Worm (Caenorhabditis elegans) whole organism, L3 larva: ENCODE data around the gene B0416.3.
A peak's percentile ranks its signal among the peaks of the same experiment; 100 is the strongest.

Source experiments
- R02D3.7 ChIP-seq: fragments of 150-350 bp; optimal IDR thresholded peaks from 2 replicates; lab custom pipeline; 2014; ENCODE audit warnings: missing biosample characterization, missing genetic modification characterization
- ZK546.5 ChIP-seq: sonication (generic microtip); optimal IDR thresholded peaks from 2 replicates; lab custom pipeline; 2017; ENCODE audit warnings: missing biosample characterization, missing genetic modification characterization
- ama-1 ChIP-seq: fragments of 150-350 bp; optimal IDR thresholded peaks from 2 replicates; lab custom pipeline; 2018
- ceh-16 ChIP-seq: sonication (generic microtip); optimal IDR thresholded peaks from 2 replicates; lab custom pipeline; 2017; ENCODE audit warnings: missing biosample characterization, missing genetic modification characterization
- ceh-28 ChIP-seq: fragments of 150-350 bp; optimal IDR thresholded peaks from 2 replicates; lab custom pipeline; 2014; ENCODE audit warnings: missing biosample characterization, missing genetic modification reagents, missing genetic modification characterization
- ceh-82 ChIP-seq: fragments of 150-350 bp; optimal IDR thresholded peaks from 2 replicates; lab custom pipeline; 2014; ENCODE audit warnings: missing biosample characterization, missing genetic modification characterization
- ceh-9 ChIP-seq: sonication (generic microtip); optimal IDR thresholded peaks from 2 replicates; lab custom pipeline; 2018; ENCODE audit warnings: missing biosample characterization, missing genetic modification characterization
- daf-12 ChIP-seq: fragments of 150-350 bp; optimal IDR thresholded peaks from 2 replicates; lab custom pipeline; 2014; ENCODE audit warnings: missing biosample characterization, missing genetic modification reagents, missing genetic modification characterization
- egl-27 ChIP-seq: sonication (generic microtip); optimal IDR thresholded peaks from 4 replicates; lab custom pipeline; 2017; ENCODE audit warnings: missing biosample characterization, missing genetic modification reagents, missing genetic modification characterization
- elt-1 ChIP-seq: fragments of 150-350 bp; optimal IDR thresholded peaks from 2 replicates; lab custom pipeline; 2014; ENCODE audit warnings: missing biosample characterization, missing genetic modification characterization
- elt-2 ChIP-seq: sonication (generic microtip); optimal IDR thresholded peaks from 2 replicates; lab custom pipeline; 2016; ENCODE audit warnings: missing genetic modification reagents, mild to moderate bottlenecking, missing genetic modification characterization, missing compliant biosample characterization
- eor-1 ChIP-seq, 2 experiments: fragments of 150-350 bp; optimal IDR thresholded peaks; 2 replicates each; lab custom pipeline; 2014 to 2018; ENCODE audit warnings: missing biosample characterization in 2 of 2, missing genetic modification characterization in 2 of 2
- jun-1 ChIP-seq: fragments of 150-350 bp; optimal IDR thresholded peaks from 2 replicates; lab custom pipeline; 2014; ENCODE audit warnings: missing biosample characterization, missing genetic modification reagents, missing genetic modification characterization
- lin-15B ChIP-seq: fragments of 150-350 bp; optimal IDR thresholded peaks from 2 replicates; lab custom pipeline; 2014; ENCODE audit warnings: missing biosample characterization, missing genetic modification characterization
- mdl-1 ChIP-seq: fragments of 150-350 bp; optimal IDR thresholded peaks from 2 replicates; lab custom pipeline; 2014; ENCODE audit warnings: missing biosample characterization, missing genetic modification characterization
- nfya-1 ChIP-seq: sonication (generic microtip); optimal IDR thresholded peaks from 2 replicates; lab custom pipeline; 2017; ENCODE audit warnings: missing genetic modification characterization, mild to moderate bottlenecking, missing compliant biosample characterization, antibody characterized with exemption, moderate library complexity; ENCODE audit not compliant: insufficient read depth
- nhr-11 ChIP-seq: fragments of 150-350 bp; optimal IDR thresholded peaks from 2 replicates; lab custom pipeline; 2014; ENCODE audit warnings: missing biosample characterization, missing genetic modification characterization
- nhr-12 ChIP-seq: fragments of 150-350 bp; optimal IDR thresholded peaks from 2 replicates; lab custom pipeline; 2014; ENCODE audit warnings: missing biosample characterization, missing genetic modification characterization
- nhr-23 ChIP-seq: fragments of 150-350 bp; optimal IDR thresholded peaks from 2 replicates; lab custom pipeline; 2014; ENCODE audit warnings: missing biosample characterization, missing genetic modification reagents, missing genetic modification characterization
- nhr-237 ChIP-seq: fragments of 150-350 bp; optimal IDR thresholded peaks from 2 replicates; lab custom pipeline; 2014; ENCODE audit warnings: missing biosample characterization, missing genetic modification characterization
- nhr-25 ChIP-seq: sonication (generic microtip); optimal IDR thresholded peaks from 2 replicates; lab custom pipeline; 2017; ENCODE audit warnings: missing biosample characterization, missing genetic modification characterization
- nhr-28 ChIP-seq: fragments of 150-350 bp; optimal IDR thresholded peaks from 2 replicates; lab custom pipeline; 2014; ENCODE audit warnings: missing biosample characterization, missing genetic modification characterization
- nhr-43 ChIP-seq: sonication (generic microtip); optimal IDR thresholded peaks from 2 replicates; lab custom pipeline; 2016; ENCODE audit warnings: mild to moderate bottlenecking, missing genetic modification characterization, missing compliant biosample characterization; ENCODE audit not compliant: poor library complexity, severe bottlenecking
- nhr-76 ChIP-seq: fragments of 150-350 bp; sonication (generic microtip); optimal IDR thresholded peaks from 5 replicates; lab custom pipeline; 2014; ENCODE audit warnings: missing biosample characterization, missing genetic modification characterization
- nhr-77 ChIP-seq: fragments of 150-350 bp; optimal IDR thresholded peaks from 2 replicates; lab custom pipeline; 2014; ENCODE audit warnings: missing biosample characterization, missing genetic modification characterization
- pha-4 ChIP-seq: fragments of 150-350 bp; optimal IDR thresholded peaks from 2 replicates; lab custom pipeline; 2014; ENCODE audit warnings: missing biosample characterization, missing genetic modification reagents, missing genetic modification characterization
- pqm-1 ChIP-seq: fragments of 150-350 bp; optimal IDR thresholded peaks from 2 replicates; lab custom pipeline; 2017; ENCODE audit warnings: missing biosample characterization, missing genetic modification characterization, inconsistent platforms
- sea-2 ChIP-seq: fragments of 150-350 bp; sonication (generic microtip); optimal IDR thresholded peaks from 4 replicates; lab custom pipeline; 2014; ENCODE audit warnings: missing biosample characterization, missing genetic modification reagents, missing genetic modification characterization
- snpc-4 ChIP-seq: fragments of 150-350 bp; optimal IDR thresholded peaks from 2 replicates; lab custom pipeline; 2014; ENCODE audit warnings: missing biosample characterization, missing genetic modification characterization
- tbx-2 ChIP-seq: sonication (generic microtip); optimal IDR thresholded peaks from 2 replicates; lab custom pipeline; 2016; ENCODE audit warnings: mild to moderate bottlenecking, missing genetic modification characterization, missing compliant biosample characterization
- unc-39 ChIP-seq: sonication (generic microtip); optimal IDR thresholded peaks from 4 replicates; lab custom pipeline; 2017; ENCODE audit warnings: missing biosample characterization, missing genetic modification characterization
- unc-62 ChIP-seq: fragments of 150-350 bp; sonication (generic microtip); optimal IDR thresholded peaks from 4 replicates; lab custom pipeline; 2014; ENCODE audit warnings: missing biosample characterization, missing genetic modification reagents, missing genetic modification characterization
- ztf-11 ChIP-seq: fragments of 150-350 bp; optimal IDR thresholded peaks from 2 replicates; lab custom pipeline; 2014; ENCODE audit warnings: missing biosample characterization, missing genetic modification characterization
- ztf-4 ChIP-seq: fragments of 150-350 bp; optimal IDR thresholded peaks from 2 replicates; lab custom pipeline; 2014; ENCODE audit warnings: missing biosample characterization, missing genetic modification characterization

Gene B0416.3

DNA sequence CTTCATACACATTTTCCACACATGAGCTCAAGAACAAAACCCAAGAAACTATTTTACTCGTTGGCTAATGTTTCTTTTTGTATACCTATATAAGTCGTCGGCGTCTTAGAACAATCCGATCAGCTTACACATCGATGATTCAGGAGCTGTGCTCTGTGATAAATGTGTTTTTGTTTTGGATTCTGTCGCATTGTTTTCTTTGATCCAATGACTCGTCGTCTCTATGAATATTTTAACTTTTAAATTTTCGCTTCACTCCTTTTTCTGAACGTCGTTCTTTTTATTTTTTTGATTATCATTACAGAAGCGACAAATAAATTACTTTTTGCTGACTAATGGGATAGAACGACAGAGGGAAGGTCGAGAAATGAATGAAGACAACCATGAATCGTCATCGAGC is at the start of gene B0416.3:
TSS of gene B0416.3 (plus strand) at position 301 of the 400 bp plus-strand sequence.
- TF ChIP-seq tbx-2 (tag; lab: Kevin White, UChicago) (no peak), nhr-76 (tag; lab: Kevin White, UChicago) (no peak), ceh-16 (no peak), ceh-9 (no peak), elt-2 (tag; lab: Kevin White, UChicago) (no peak), eor-1 (tag; optimal IDR thresholded peaks at IDR 0.05; lab: Kevin White, UChicago) (no peak), unc-39 (tag; lab: Kevin White, UChicago) (no peak)

DNA sequence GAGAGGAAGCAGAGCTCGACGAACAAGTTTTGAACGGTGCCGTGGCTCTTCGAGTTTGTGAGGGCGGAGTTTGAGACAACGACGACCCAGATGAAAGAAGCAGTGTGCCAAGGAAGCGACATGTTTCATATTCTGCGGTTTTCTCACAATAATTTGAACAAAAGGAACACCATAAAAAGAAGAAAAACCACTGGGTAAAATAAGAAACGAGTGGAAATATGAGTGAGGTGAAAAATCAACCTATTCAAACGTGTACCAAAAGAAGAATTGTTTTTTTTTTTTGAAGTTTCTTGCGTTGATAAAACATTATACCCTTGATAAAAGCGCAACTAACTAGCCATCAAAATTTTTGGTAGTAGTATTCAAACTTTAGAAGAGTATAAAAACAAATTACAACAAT is 49.3 kb upstream of the B0416.3 start, which contains the start of gene lgc-4:
TSS of gene lgc-4 (minus strand) at position 101 of the 400 bp plus-strand sequence.
- TF ChIP-seq nfya-1 (tag; lab: Kevin White, UChicago): no peak
- no peak for TF ChIP-seq elt-2 (tag; lab: Kevin White, UChicago)
- no peak for TF ChIP-seq unc-39 (tag; lab: Kevin White, UChicago)
- no peak for TF ChIP-seq nhr-76 (tag; lab: Kevin White, UChicago)
- TF ChIP-seq nhr-25 (tag; lab: Kevin White, UChicago): no peak
- no peak for TF ChIP-seq ama-1 (lab: Kevin White, UChicago)

DNA sequence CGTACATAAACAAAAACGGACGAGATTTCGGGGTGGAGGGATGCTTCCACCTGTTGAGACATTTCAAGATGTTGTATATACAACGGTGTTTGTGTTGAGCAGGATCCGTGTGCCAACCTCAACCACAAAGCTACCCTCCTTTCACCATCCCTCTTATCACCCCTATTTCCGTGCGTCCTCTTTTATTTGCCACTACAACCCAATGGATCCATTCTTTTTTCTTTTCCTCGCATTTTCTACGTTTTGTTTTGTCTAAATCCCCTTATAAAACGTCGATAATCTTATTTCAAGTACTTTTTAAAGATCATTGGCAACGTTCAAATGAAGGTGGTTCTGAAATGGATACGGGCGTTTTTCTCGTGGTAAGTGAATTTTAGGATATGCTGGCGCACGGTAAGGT is 48.2 kb upstream of the B0416.3 start, which contains the start of gene gpa-12:
TSS of gene gpa-12 (plus strand) at position 301 of the 400 bp plus-strand sequence.
- TF ChIP-seq lin-15B (tag; lab: Kevin White, UChicago) (no peak), pha-4 (tag; lab: Kevin White, UChicago) (no peak)

DNA sequence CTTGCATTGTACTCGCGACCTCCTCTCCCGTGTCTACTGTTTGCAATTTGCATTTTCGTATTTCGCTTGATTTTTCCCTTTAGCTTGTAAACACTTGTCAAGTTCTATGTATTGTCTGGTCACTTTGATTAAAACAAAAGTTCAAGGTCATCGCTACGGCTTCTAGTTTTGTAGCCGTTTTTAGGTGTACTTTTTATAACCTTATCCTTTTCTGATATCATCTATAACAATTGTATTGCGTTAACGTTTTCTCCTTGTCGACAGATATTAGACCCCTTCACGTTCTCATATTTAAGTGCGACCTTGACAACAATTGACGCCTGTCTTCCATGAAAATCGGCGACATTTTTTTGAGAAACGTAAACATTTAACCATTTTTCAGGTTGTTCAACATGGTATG is 44.8 kb upstream of the B0416.3 start:
- TF ChIP-seq snpc-4 (tag; lab: Kevin White, UChicago): no peak
- TF ChIP-seq nhr-77 (tag; lab: Kevin White, UChicago): no peak
- peak; percentile 93 for TF ChIP-seq nhr-25 (tag; lab: Kevin White, UChicago)
- peak; percentile 27 for TF ChIP-seq nhr-43 (tag; lab: Kevin White, UChicago)

DNA sequence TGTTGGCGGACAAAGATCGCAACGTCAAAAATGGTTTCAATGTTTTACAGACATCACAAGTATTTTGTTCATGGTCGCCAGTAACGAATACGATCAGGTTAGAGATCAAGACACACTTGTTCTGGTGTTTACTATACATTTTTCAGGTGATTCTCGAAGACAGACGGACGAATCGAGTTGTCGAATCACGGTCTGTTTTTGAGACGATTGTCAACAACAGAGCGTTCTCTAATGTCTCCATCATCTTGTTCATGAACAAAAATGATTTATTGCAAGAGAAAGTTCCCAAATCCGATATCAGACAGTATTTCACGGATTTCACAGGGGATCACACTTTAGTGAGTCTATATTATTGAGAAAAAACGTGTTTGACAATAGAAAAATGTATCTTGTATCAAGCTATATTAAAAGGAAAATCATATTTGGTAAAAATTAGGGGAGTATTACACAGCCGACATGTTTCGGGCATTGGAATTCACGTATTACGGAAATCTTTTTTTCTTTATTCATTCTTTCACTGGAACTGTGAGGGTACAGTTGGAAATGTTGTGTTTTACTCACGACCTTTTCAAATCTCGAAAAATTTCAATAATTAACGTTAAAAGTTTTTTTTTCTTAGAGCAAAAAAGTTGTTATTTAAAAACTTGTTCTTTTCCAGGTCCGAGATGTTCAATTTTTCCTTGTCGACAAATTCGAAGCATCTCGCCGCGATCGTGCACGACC is 43.2 kb upstream of the B0416.3 start:
- TF ChIP-seq elt-2 (tag; lab: Kevin White, UChicago) (no peak), ZK546.5 (tag; lab: Kevin White, UChicago) (no peak), nhr-28 (tag; lab: Kevin White, UChicago) (no peak), ztf-4 (no peak), snpc-4 (tag; lab: Kevin White, UChicago) (no peak), ceh-28 (tag; lab: Kevin White, UChicago) (no peak), ceh-9 (no peak), sea-2 (GFP tag; lab: Kevin White, UChicago) (no peak), pqm-1 (tag; lab: Kevin White, UChicago) (no peak), R02D3.7 (tag; lab: Kevin White, UChicago) (no peak), ztf-11 (tag; lab: Kevin White, UChicago) (no peak), daf-12 (tag; lab: Kevin White, UChicago) (no peak), nhr-11 (no peak), mdl-1 (tag; lab: Kevin White, UChicago) (no peak), nhr-237 (tag; lab: Kevin White, UChicago) (no peak)

DNA sequence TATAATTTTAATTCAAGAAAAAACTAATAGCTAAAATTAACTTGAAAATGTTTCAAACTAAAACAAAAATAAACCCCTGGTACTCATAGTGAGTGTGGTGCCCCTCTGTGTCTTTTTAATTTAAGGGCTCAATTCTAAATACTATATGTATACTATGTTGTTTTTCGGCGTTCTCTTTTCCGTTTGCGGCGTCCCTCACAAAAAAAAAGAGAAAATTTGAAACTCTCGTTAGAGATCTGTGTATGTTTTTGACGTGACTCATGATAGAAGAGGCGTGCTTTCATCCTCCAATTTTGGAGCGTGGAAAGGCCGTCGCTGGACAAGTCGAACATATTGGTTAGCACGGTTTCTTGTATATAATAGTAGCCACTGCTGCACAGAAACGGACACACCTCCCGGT is 40.0 kb upstream of the B0416.3 start, which contains the start of gene pes-8:
TSS of gene pes-8 (plus strand) at position 301 of the 400 bp plus-strand sequence.
- no peak for TF ChIP-seq ceh-82 (tag; lab: Kevin White, UChicago)
- TF ChIP-seq lin-15B (tag; lab: Kevin White, UChicago): no peak
- no peak for TF ChIP-seq ceh-9
- TF ChIP-seq egl-27 (tag; lab: Kevin White, UChicago): no peak
- TF ChIP-seq nhr-23 (tag; lab: Kevin White, UChicago): no peak
- no peak for TF ChIP-seq nhr-12 (tag; lab: Kevin White, UChicago)
- no peak for TF ChIP-seq jun-1
- TF ChIP-seq elt-1 (tag; lab: Kevin White, UChicago): no peak
- no peak for TF ChIP-seq unc-62 (GFP tag; lab: Kevin White, UChicago)
- no peak for TF ChIP-seq nhr-237 (tag; lab: Kevin White, UChicago)
- TF ChIP-seq nhr-11: no peak
- TF ChIP-seq, all 47 proteins: peak for 0
